Fruit fly (Drosophila melanogaster): Measurements from ENCODE around the gene yata.

DNA sequence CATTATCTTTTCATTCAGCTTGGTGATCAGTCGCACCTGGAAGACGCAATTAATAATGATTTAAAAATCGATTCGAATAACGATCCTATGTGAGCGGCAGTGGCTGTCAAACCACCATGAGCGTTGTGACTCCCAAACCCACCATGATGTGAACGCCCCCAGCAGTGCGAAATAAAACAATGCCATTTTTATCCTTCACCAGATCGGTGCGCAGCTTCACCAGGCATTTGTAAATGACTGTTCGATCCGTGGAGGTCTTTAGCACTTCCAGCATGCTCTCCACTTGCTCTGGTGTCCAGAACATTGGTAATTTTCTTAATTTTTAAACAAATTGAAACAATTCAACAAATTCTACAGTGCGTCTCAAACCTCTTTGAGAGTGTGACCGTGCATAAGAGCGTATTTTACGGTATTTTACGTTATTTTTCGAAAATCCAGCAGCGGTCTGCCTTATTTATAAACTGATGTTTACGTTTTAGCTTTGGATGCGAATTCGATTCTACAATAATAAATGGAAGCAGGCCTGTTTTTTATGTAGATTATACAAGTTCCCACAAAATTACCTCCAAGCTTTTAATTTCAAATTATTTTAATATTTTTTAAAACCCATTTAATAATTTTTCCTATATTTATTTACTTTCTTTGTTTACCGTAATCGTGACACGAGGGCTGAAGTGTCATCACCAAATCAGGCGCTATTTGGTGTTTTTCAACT, 50.1 kb downstream of the yata start, which contains the start of the genes Rnb and Drice:
- TF ChIP-seq ac (GFP tag; optimal IDR thresholded peaks at IDR 0.05) (no peak), zf30C (GFP tag; optimal IDR thresholded peaks at IDR 0.05) (no peak), cwo (GFP tag; optimal IDR thresholded peaks at IDR 0.05) (no peak), H15 (GFP tag; IDR thresholded peaks at IDR 0.05) (no peak), eve (GFP tag; optimal IDR thresholded peaks at IDR 0.05) (no peak), zen2 (GFP tag; IDR thresholded peaks at IDR 0.05; ENCODE audit: partially characterized antibody) (no peak)

All from whole organism, embryonic.